Worm (Caenorhabditis elegans): ENCODE results near the gene F46C5.10.

DNA sequence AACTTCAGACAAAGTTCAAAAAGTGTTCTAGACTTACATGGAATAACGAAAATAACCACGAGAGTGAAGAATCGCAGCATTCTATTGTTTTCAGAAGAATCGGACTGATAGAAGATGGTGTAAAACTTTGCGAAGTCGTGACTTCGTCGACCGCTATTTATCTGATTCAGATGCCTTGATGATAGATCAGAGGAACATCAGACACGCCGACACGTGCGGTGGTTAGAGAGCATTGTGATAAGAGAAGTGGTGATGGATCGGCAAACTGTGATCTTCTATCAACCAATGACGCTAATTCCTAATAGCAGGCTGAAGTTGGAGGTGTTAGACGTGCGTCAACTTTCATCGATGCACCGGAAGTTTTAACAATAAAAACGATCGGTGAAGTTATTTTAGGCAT lies 571 bp downstream of the F46C5.10 start:
- no peak for TF ChIP-seq lin-39 (tag; optimal IDR thresholded peaks at IDR 0.05)
- no peak for TF ChIP-seq mab-5 (tag; optimal IDR thresholded peaks at IDR 0.05)
